Fruit fly (Drosophila melanogaster) Kc167 (cell line): ENCODE measurements around the gene Gr39b.

ENCODE experiments used
- Myc ChIP-seq: fragments of >200 bp; optimal IDR thresholded peaks from 2 replicates; lab custom pipeline; 2017; ENCODE audit warnings: missing external identifiers
- Sin3A ChIP-seq: fragments of >200 bp; optimal IDR thresholded peaks from 2 replicates; lab custom pipeline; 2018; ENCODE audit warnings: missing external identifiers
- ttk ChIP-seq: sonication (Bioruptor generic); optimal IDR thresholded peaks from 2 replicates; lab custom pipeline; 2017; ENCODE audit warnings: missing external identifiers

- TF ChIP-seq Myc (lab: Kevin White, UChicago) (no peak), ttk (no peak), Sin3A (lab: Kevin White, UChicago) (no peak)
These were observed 38.0 kb downstream of the Gr39b start, which contains the start of gene dimm for dm6 chr2L:21331502-21331901.
